Worm (Caenorhabditis elegans) whole organism, early embryonic: ENCODE measurements around the gene hcp-3.

Experiments
- B0310.2 ChIP-seq: sonication (generic microtip); optimal IDR thresholded peaks from 2 replicates; lab custom pipeline; 2016; ENCODE audit warnings: mild to moderate bottlenecking, missing genetic modification characterization, missing compliant biosample characterization
- F13C5.2 ChIP-seq: sonication (generic microtip); optimal IDR thresholded peaks from 2 replicates; lab custom pipeline; 2017; ENCODE audit warnings: mild to moderate bottlenecking, missing genetic modification characterization, inconsistent platforms, missing compliant biosample characterization
- aly-1 ChIP-seq: sonication (generic microtip); optimal IDR thresholded peaks from 2 replicates; lab custom pipeline; 2016; ENCODE audit warnings: missing genetic modification characterization, missing compliant biosample characterization
- ama-1 ChIP-seq: fragments of 150-350 bp; optimal IDR thresholded peaks from 2 replicates; lab custom pipeline; 2014
- ceh-13 ChIP-seq: fragments of 200-800 bp; sonication (Bioruptor generic); optimal IDR thresholded peaks from 2 replicates; lab custom pipeline; 2018; ENCODE audit warnings: mild to moderate bottlenecking, missing genetic modification characterization, missing compliant biosample characterization
- ceh-36 ChIP-seq: sonication (generic microtip); optimal IDR thresholded peaks from 2 replicates; lab custom pipeline; 2016; ENCODE audit warnings: missing genetic modification characterization, inconsistent platforms, missing compliant biosample characterization
- ets-7 ChIP-seq: sonication (generic microtip); optimal IDR thresholded peaks from 2 replicates; lab custom pipeline; 2016; ENCODE audit warnings: missing genotype, missing genetic modification characterization, missing compliant biosample characterization
- flt-1 ChIP-seq: fragments of 200-800 bp; sonication (Bioruptor generic); IDR thresholded peaks from 2 replicates; pipeline ENCODE4 v1.3.6; 2022; ENCODE audit warnings: missing genetic modification characterization, missing compliant biosample characterization
- hmbx-1 ChIP-seq: sonication (generic microtip); optimal IDR thresholded peaks from 2 replicates; lab custom pipeline; 2016; ENCODE audit warnings: mild to moderate bottlenecking, missing genetic modification characterization, missing compliant biosample characterization
- hmg-4 ChIP-seq: fragments of 200-800 bp; sonication (Bioruptor generic); optimal IDR thresholded peaks from 2 replicates; lab custom pipeline; 2018; ENCODE audit warnings: mild to moderate bottlenecking, missing genetic modification characterization, missing compliant biosample characterization
- hnd-1 ChIP-seq: sonication (generic microtip); optimal IDR thresholded peaks from 2 replicates; lab custom pipeline; 2016; ENCODE audit warnings: missing genetic modification characterization, missing compliant biosample characterization
- pes-1 ChIP-seq: fragments of 200-800 bp; sonication (Bioruptor generic); IDR thresholded peaks from 2 replicates; pipeline ENCODE4 v1.3.6; 2022; ENCODE audit warnings: missing genetic modification reagents, missing genetic modification characterization, missing compliant biosample characterization
- scrt-1 ChIP-seq: fragments of 200-800 bp; sonication (Bioruptor generic); IDR thresholded peaks from 2 replicates; pipeline ENCODE4 v1.3.6; 2022; ENCODE audit warnings: missing genetic modification characterization, missing compliant biosample characterization
- sea-1 ChIP-seq: fragments of 200-800 bp; sonication (Bioruptor generic); conservative IDR thresholded peaks from 2 replicates; pipeline ENCODE4 v1.3.6; 2022; ENCODE audit warnings: missing genetic modification characterization, missing compliant biosample characterization
- tbx-11 ChIP-seq: fragments of 200-800 bp; sonication (Bioruptor generic); IDR thresholded peaks from 2 replicates; pipeline ENCODE4 v1.3.6; 2022; ENCODE audit warnings: missing genetic modification characterization, missing compliant biosample characterization
- tbx-37 ChIP-seq: fragments of 200-800 bp; sonication (Bioruptor generic); conservative IDR thresholded peaks from 2 replicates; pipeline ENCODE4 v1.3.6; 2022; ENCODE audit warnings: missing genetic modification reagents, missing genetic modification characterization, missing compliant biosample characterization
- tra-4 ChIP-seq: sonication (generic microtip); optimal IDR thresholded peaks from 2 replicates; lab custom pipeline; 2017; ENCODE audit warnings: missing genetic modification characterization, missing compliant biosample characterization

Gene hcp-3

ce11 chrIII:9658569-9658968, 42.3 kb upstream of the hcp-3 start:
- TF ChIP-seq ceh-36 (tag; lab: Kevin White, UChicago): peak; percentile 37
- no peak for TF ChIP-seq hnd-1 (tag; lab: Kevin White, UChicago)

- TF ChIP-seq hmbx-1 (tag; lab: Kevin White, UChicago) (no peak), sea-1 (GFP tag; lab: Robert Waterston, UW) (no peak), hnd-1 (tag; lab: Kevin White, UChicago) (no peak), ama-1 (lab: Kevin White, UChicago) (no peak), scrt-1 (GFP tag; lab: Robert Waterston, UW) (no peak), pes-1 (GFP tag; lab: Robert Waterston, UW) (no peak), ceh-13 (GFP tag; lab: Kevin White, UChicago) (no peak), ceh-36 (tag; lab: Kevin White, UChicago) (no peak), F13C5.2 (tag; lab: Kevin White, UChicago) (no peak), flt-1 (no peak), hmg-4 (no peak)
Observed at ce11 chrIII:9655802-9656201, 39.5 kb upstream of the hcp-3 start, which contains the start of gene C15H7.4. C15H7.4 (minus strand) TSS chrIII:9655902.

ce11 chrIII:9651871-9652270, 35.6 kb upstream of the hcp-3 start, which contains the start of gene C15H7.3:
C15H7.3 (minus strand) TSS chrIII:9651971.
- TF ChIP-seq ets-7 (no peak), tbx-37 (GFP tag; lab: Robert Waterston, UW) (no peak), ama-1 (lab: Kevin White, UChicago) (no peak), ceh-36 (tag; lab: Kevin White, UChicago) (no peak), B0310.2 (tag; lab: Kevin White, UChicago) (no peak), aly-1 (no peak), ceh-13 (GFP tag; lab: Kevin White, UChicago) (no peak), tra-4 (tag; lab: Kevin White, UChicago) (no peak), tbx-11 (no peak), hmbx-1 (tag; lab: Kevin White, UChicago) (no peak), hmg-4 (no peak)

ce11 chrIII:9646440-9647021, 30.3 kb upstream of the hcp-3 start:
- no peak for TF ChIP-seq aly-1
- no peak for TF ChIP-seq flt-1
- no peak for TF ChIP-seq hmg-4
- TF ChIP-seq hnd-1 (tag; lab: Kevin White, UChicago): no peak
- TF ChIP-seq tbx-37 (GFP tag; lab: Robert Waterston, UW): no peak
- TF ChIP-seq F13C5.2 (tag; lab: Kevin White, UChicago): no peak
- TF ChIP-seq ceh-13 (GFP tag; lab: Kevin White, UChicago): no peak
- no peak for TF ChIP-seq tbx-11
- no peak for TF ChIP-seq tra-4 (tag; lab: Kevin White, UChicago)
- TF ChIP-seq B0310.2 (tag; lab: Kevin White, UChicago): no peak
- no peak for TF ChIP-seq sea-1 (GFP tag; lab: Robert Waterston, UW)
- TF ChIP-seq hmbx-1 (tag; lab: Kevin White, UChicago): no peak
- TF ChIP-seq scrt-1 (GFP tag; lab: Robert Waterston, UW): no peak
- no peak for TF ChIP-seq pes-1 (GFP tag; lab: Robert Waterston, UW)
- no peak for TF ChIP-seq ets-7

ce11 chrIII:9645099-9645498, 28.8 kb upstream of the hcp-3 start:
- no peak for TF ChIP-seq ceh-36 (tag; lab: Kevin White, UChicago)

ce11 chrIII:9642110-9642509, 25.8 kb upstream of the hcp-3 start:
- no peak for TF ChIP-seq hnd-1 (tag; lab: Kevin White, UChicago)
- TF ChIP-seq tbx-11: no peak
- no peak for TF ChIP-seq hmbx-1 (tag; lab: Kevin White, UChicago)
- peak; percentile 6 for TF ChIP-seq hmg-4

- no peak for TF ChIP-seq ets-7
- TF ChIP-seq hmbx-1 (tag; lab: Kevin White, UChicago): no peak
- TF ChIP-seq B0310.2 (tag; lab: Kevin White, UChicago): no peak
- TF ChIP-seq tbx-11: no peak
- no peak for TF ChIP-seq tra-4 (tag; lab: Kevin White, UChicago)
- no peak for TF ChIP-seq F13C5.2 (tag; lab: Kevin White, UChicago)
- no peak for TF ChIP-seq flt-1
- no peak for TF ChIP-seq ama-1 (lab: Kevin White, UChicago)
- no peak for TF ChIP-seq sea-1 (GFP tag; lab: Robert Waterston, UW)
- no peak for TF ChIP-seq ceh-36 (tag; lab: Kevin White, UChicago)
- no peak for TF ChIP-seq pes-1 (GFP tag; lab: Robert Waterston, UW)
- TF ChIP-seq tbx-37 (GFP tag; lab: Robert Waterston, UW): no peak
- no peak for TF ChIP-seq scrt-1 (GFP tag; lab: Robert Waterston, UW)
Observed at ce11 chrIII:9639281-9640050, 23.2 kb upstream of the hcp-3 start.

- no peak for TF ChIP-seq hnd-1 (tag; lab: Kevin White, UChicago)
- TF ChIP-seq ceh-13 (GFP tag; lab: Kevin White, UChicago): no peak
Observed at ce11 chrIII:9638159-9638754, 22.0 kb upstream of the hcp-3 start.
